Worm (Caenorhabditis elegans): ENCODE results near the gene C50F4.6.

DNA sequence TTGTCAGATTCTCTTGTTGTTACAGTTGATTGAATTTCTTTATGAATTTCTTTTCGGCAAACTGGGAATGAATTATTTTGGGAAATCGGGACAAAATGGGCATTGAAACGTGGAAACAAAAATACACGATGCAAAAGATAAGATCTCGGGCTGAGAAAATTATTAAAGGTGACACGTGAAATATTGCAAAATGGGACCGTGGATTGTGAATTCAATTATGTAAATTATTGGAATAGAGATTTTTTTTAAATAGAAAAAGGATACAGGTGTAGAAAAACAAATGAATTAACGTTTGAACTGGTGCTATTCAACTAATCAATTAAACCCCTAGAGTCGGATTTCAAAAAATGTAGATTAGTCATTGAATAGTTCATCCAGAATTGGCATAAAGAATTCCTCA is 22.8 kb downstream of the C50F4.6 start, which contains the start of gene F25B3.4:
- no peak for TF ChIP-seq ztf-7 (tag; optimal IDR thresholded peaks at IDR 0.05)
- no peak for TF ChIP-seq lin-13 (GFP tag; optimal IDR thresholded peaks at IDR 0.05)
- no peak for TF ChIP-seq lin-15B (tag; optimal IDR thresholded peaks at IDR 0.05)
- TF ChIP-seq mdl-1 (tag; optimal IDR thresholded peaks at IDR 0.05): no peak

All from whole organism, L4 larva.